Worm (Caenorhabditis elegans) whole organism, mixed stage, embryonic: Measurements from ENCODE around the gene ZK262.20.

Source experiments
- ceh-43 ChIP-seq: fragments of 200-800 bp; sonication (Bioruptor generic); optimal IDR thresholded peaks from 2 replicates; lab custom pipeline; 2018; ENCODE audit warnings: mild to moderate bottlenecking, missing genetic modification characterization, moderate library complexity, missing compliant biosample characterization
- elt-3 ChIP-seq: fragments of 150-350 bp; optimal IDR thresholded peaks from 2 replicates; lab custom pipeline; 2014; ENCODE audit warnings: missing biosample characterization, missing genetic modification characterization
- ham-2 ChIP-seq: fragments of 200-800 bp; sonication (Bioruptor generic); optimal IDR thresholded peaks from 2 replicates; lab custom pipeline; 2018; ENCODE audit warnings: mild to moderate bottlenecking, missing genetic modification characterization, missing compliant biosample characterization
- lin-13 ChIP-seq: fragments of 150-350 bp; optimal IDR thresholded peaks from 2 replicates; lab custom pipeline; 2014; ENCODE audit warnings: missing biosample characterization, missing genetic modification characterization
- ztf-11 ChIP-seq: fragments of 150-350 bp; optimal IDR thresholded peaks from 2 replicates; lab custom pipeline; 2014; ENCODE audit warnings: missing biosample characterization, missing genetic modification characterization

- no peak for TF ChIP-seq ham-2
- TF ChIP-seq ceh-43 = no peak
- TF ChIP-seq ztf-11 (tag; lab: Kevin White, UChicago) = no peak
- no peak for TF ChIP-seq lin-13 (tag; lab: Kevin White, UChicago)
- TF ChIP-seq elt-3 = no peak
These were observed 27.5 kb upstream of the ZK262.20 start, which contains the start of gene ZK228.4 for ce11 chrV:18462365-18462837.
